Worm (Caenorhabditis elegans): ENCODE data around the gene Y53F4B.1.

Y53F4B.1 gene

DNA sequence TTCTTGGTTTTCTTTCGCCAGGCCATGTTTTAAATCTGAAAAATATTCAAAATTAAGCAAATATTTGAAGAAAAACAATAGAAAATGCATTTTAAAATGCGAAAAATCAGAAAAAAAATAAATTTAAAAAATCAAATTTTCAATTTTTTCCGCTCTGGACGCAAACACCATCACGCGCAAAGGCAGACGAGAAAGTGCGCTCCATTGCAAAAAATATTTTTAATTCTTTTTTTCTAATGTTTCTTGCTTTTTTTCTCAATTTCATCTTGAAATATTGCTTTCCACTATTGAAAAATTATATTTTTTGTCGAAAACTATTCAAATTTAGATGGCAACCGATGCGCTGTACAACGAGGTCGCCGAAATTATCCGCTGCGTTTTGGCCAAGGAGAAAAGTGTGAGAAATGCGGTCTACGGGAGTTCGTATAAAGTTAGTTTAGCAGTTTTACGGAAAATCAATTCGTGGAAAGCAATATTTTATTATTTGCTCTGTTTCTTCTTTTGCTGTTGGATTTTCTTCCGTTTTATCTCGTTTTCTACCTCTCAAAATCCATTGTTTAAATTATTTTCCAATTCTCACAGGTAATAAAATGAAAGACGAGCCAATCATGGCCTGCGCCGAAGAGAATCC lies 11.4 kb upstream of the Y53F4B.1 start, which contains the start of the genes pole-4, nsun-5 and metl-2 (continued):
- no peak for TF ChIP-seq zip-11 (GFP tag; IDR thresholded peaks at IDR 0.05)
- TF ChIP-seq dmd-6 (GFP tag; IDR thresholded peaks at IDR 0.05): no peak
- TF ChIP-seq dpl-1 (GFP tag; optimal IDR thresholded peaks at IDR 0.05): peak; percentile 81
- TF ChIP-seq hmg-1.1 (GFP tag; IDR thresholded peaks at IDR 0.05): no peak
- TF ChIP-seq ama-1 (optimal IDR thresholded peaks at IDR 0.05): no peak
- no peak for TF ChIP-seq F44E2.7 (GFP tag; IDR thresholded peaks at IDR 0.05)
- TF ChIP-seq daf-12 (tag; optimal IDR thresholded peaks at IDR 0.05): no peak
- TF ChIP-seq Y48G9A.11 (GFP tag; IDR thresholded peaks at IDR 0.05): no peak
- TF ChIP-seq Y5F2A.4 (GFP tag; optimal IDR thresholded peaks at IDR 0.05): no peak
- no peak for TF ChIP-seq hif-1 (tag; optimal IDR thresholded peaks at IDR 0.05)
- TF ChIP-seq fkh-10 (GFP tag; optimal IDR thresholded peaks at IDR 0.05): peak; percentile 11
- peak; percentile 71 for TF ChIP-seq aha-1 (tag)
- no peak for TF ChIP-seq ces-1 (GFP tag; optimal IDR thresholded peaks at IDR 0.05)
- TF ChIP-seq zfp-3 (GFP tag; conservative IDR thresholded peaks at IDR 0.05): no peak
- TF ChIP-seq ZK546.5 (tag; optimal IDR thresholded peaks at IDR 0.05): no peak
- no peak for TF ChIP-seq dmd-8 (GFP tag; IDR thresholded peaks at IDR 0.05)
- peak; percentile 39 for TF ChIP-seq nhr-6 (tag; optimal IDR thresholded peaks at IDR 0.05)
- no peak for TF ChIP-seq nhr-25 (tag; optimal IDR thresholded peaks at IDR 0.05; ENCODE audit: borderline replicate concordance, insufficient read depth)
- no peak for TF ChIP-seq zag-1 (tag; optimal IDR thresholded peaks at IDR 0.05)
- no peak for TF ChIP-seq nhr-237 (tag; optimal IDR thresholded peaks at IDR 0.05)
- no peak for TF ChIP-seq ceh-32 (tag; optimal IDR thresholded peaks at IDR 0.05; ENCODE audit: poor library complexity)

DNA sequence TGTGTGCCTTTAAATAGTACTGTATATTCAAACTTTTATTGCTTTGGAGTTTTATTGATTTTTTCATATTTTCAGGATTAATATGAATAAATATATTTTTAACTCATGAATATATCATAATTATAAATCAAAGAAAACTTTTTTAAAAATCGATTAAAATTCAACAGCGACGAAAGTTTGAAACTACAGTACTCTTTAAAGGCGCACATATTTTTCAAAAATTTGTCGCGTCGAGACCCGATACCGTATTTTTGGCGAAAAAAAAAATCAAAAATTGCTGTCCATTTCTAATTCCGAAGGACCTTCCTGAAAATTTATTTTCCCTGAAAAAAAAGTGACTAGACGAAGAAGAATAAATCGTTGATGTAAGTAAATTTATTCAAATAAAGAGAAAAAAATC lies 10.3 kb upstream of the Y53F4B.1 start:
- no peak for TF ChIP-seq fkh-10 (GFP tag; optimal IDR thresholded peaks at IDR 0.05)
- no peak for TF ChIP-seq rbr-2 (tag; optimal IDR thresholded peaks at IDR 0.05)
- no peak for TF ChIP-seq egl-27 (tag; optimal IDR thresholded peaks at IDR 0.05)
- TF ChIP-seq spr-1 (tag; optimal IDR thresholded peaks at IDR 0.05): no peak
- no peak for TF ChIP-seq zag-1 (tag; optimal IDR thresholded peaks at IDR 0.05)
- TF ChIP-seq madf-9 (GFP tag; conservative IDR thresholded peaks at IDR 0.05): no peak
- TF ChIP-seq snpc-4 (tag; optimal IDR thresholded peaks at IDR 0.05): no peak
- TF ChIP-seq zip-11 (GFP tag; IDR thresholded peaks at IDR 0.05): no peak
- TF ChIP-seq nhr-6 (tag; optimal IDR thresholded peaks at IDR 0.05): no peak
- no peak for TF ChIP-seq nhr-42 (GFP tag; IDR thresholded peaks at IDR 0.05)

DNA sequence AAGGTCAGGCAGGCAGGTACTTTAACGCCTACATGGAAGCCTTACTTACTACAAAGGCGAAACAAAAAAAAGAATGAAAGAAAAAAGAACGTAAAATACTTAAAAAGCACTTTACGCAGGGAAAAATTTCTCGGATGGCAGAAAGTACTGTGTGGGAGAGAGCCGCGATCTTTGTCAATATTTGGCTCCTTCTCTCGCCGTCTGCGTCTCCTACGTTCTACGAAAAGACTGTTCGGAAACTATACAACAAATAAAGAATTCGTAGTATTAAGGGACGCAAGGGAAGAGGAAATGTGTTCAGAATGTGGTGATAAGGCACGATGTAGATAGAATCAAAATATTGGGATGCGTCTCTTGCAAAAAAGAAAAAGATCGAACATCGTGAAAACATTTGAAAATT lies 9.1 kb upstream of the Y53F4B.1 start:
- TF ChIP-seq pha-4 (GFP tag; IDR thresholded peaks at IDR 0.05) (no peak), pha-4 (tag; optimal IDR thresholded peaks at IDR 0.05) (peak; percentile 55), hif-1 (tag; optimal IDR thresholded peaks at IDR 0.05) (no peak), aha-1 (tag) (peak; percentile 86), Y5F2A.4 (GFP tag; optimal IDR thresholded peaks at IDR 0.05) (no peak), nhr-237 (tag; optimal IDR thresholded peaks at IDR 0.05) (no peak), D1046.2 (GFP tag; IDR thresholded peaks at IDR 0.05) (no peak), ztf-7 (tag; optimal IDR thresholded peaks at IDR 0.05) (no peak), egl-43 (GFP tag; IDR thresholded peaks at IDR 0.05) (no peak), lim-7 (GFP tag; IDR thresholded peaks at IDR 0.05) (no peak), pqm-1 (tag; optimal IDR thresholded peaks at IDR 0.05) (no peak), php-3 (GFP tag; IDR thresholded peaks at IDR 0.05) (no peak), dve-1 (tag; optimal IDR thresholded peaks at IDR 0.05; ENCODE audit: insufficient read depth) (peak; percentile 0), zip-2 (tag; optimal IDR thresholded peaks at IDR 0.05) (no peak), hlh-11 (tag; optimal IDR thresholded peaks at IDR 0.05) (no peak), snpc-1.2 (GFP tag; IDR thresholded peaks at IDR 0.05) (no peak), lin-15B (tag; optimal IDR thresholded peaks at IDR 0.05) (no peak), nhr-6 (tag; optimal IDR thresholded peaks at IDR 0.05) (no peak), ZK337.2 (GFP tag; IDR thresholded peaks at IDR 0.05) (no peak), ces-1 (GFP tag; optimal IDR thresholded peaks at IDR 0.05) (no peak), daf-16 (GFP tag; optimal IDR thresholded peaks at IDR 0.05) (no peak), daf-16 (tag; optimal IDR thresholded peaks at IDR 0.05) (peak; percentile 27), F26F4.8 (GFP tag; conservative IDR thresholded peaks at IDR 0.05) (no peak), mep-1 (tag; optimal IDR thresholded peaks at IDR 0.05) (no peak), daf-19 (GFP tag; conservative IDR thresholded peaks at IDR 0.05) (no peak), zag-1 (tag; optimal IDR thresholded peaks at IDR 0.05) (no peak), zfp-3 (GFP tag; conservative IDR thresholded peaks at IDR 0.05) (no peak), skn-1 (tag; optimal IDR thresholded peaks at IDR 0.05) (no peak), tra-1 (GFP tag; IDR thresholded peaks at IDR 0.05) (no peak), ZK546.5 (tag; optimal IDR thresholded peaks at IDR 0.05) (no peak)
